Worm (Caenorhabditis elegans): ENCODE data around the gene C17B7.4.

DNA sequence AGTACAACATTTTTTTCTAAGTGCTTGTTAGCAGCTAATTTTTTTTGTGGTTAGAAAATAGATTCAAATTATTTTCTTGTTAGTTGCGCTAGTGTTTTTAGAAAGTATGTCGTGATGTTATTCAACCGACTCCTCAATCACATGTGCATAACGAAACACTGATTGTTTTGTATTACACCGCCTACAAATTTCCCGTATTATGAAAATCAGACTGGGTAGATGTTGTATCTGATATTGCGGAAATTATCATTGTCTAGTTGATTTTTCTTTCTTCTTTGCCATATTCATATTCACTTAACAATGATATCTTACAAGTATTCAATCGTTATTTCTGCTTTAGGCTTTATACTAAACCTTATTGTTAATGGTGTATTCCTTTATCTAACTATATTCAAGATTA lies 12.2 kb downstream of the C17B7.4 start, which contains the start of gene str-63:
- TF ChIP-seq ztf-23 (GFP tag; IDR thresholded peaks at IDR 0.05), result no peak
- TF ChIP-seq flt-1 (GFP tag; IDR thresholded peaks at IDR 0.05), result no peak

All from whole organism, midembryonic.